Worm (Caenorhabditis elegans): Measurements from ENCODE around the gene mrps-18.C.

The mrps-18.C gene

ce11 chrII:6736066-6736465, at the start of gene mrps-18.C:
Gene mrps-18.C (plus strand): TSS chrII:6736203.
- TF ChIP-seq mef-2 (tag; optimal IDR thresholded peaks at IDR 0.05) (no peak), dsc-1 (tag; optimal IDR thresholded peaks at IDR 0.05) (no peak), hpl-2 (GFP tag; optimal IDR thresholded peaks at IDR 0.05) (no peak), nhr-90 (tag; optimal IDR thresholded peaks at IDR 0.05; ENCODE audit: poor library complexity) (no peak), sup-37 (GFP tag; optimal IDR thresholded peaks at IDR 0.05) (no peak), ama-1 (optimal IDR thresholded peaks at IDR 0.05) (no peak), fos-1 (tag; optimal IDR thresholded peaks at IDR 0.05) (no peak), ceh-82 (tag; optimal IDR thresholded peaks at IDR 0.05) (no peak), nhr-77 (tag; optimal IDR thresholded peaks at IDR 0.05) (no peak)

ce11 chrII:6689088-6689487, 46.9 kb upstream of the mrps-18.C start:
- TF ChIP-seq lsy-2 (tag; optimal IDR thresholded peaks at IDR 0.05) (peak in 1 of 2 experiments; percentile 4), nhr-47 (tag; optimal IDR thresholded peaks at IDR 0.05) (peak; percentile 60), unc-130 (tag; optimal IDR thresholded peaks at IDR 0.05) (no peak), xbp-1 (tag; optimal IDR thresholded peaks at IDR 0.05) (peak; percentile 15), fos-1 (tag; optimal IDR thresholded peaks at IDR 0.05) (no peak), fkh-10 (GFP tag; optimal IDR thresholded peaks at IDR 0.05) (peak; percentile 27), lin-14 (GFP tag; optimal IDR thresholded peaks at IDR 0.05) (peak; percentile 59), pag-3 (tag; optimal IDR thresholded peaks at IDR 0.05; ENCODE audit: borderline replicate concordance, insufficient read depth) (no peak), F16B12.6 (tag; optimal IDR thresholded peaks at IDR 0.05) (no peak), nhr-84 (tag; optimal IDR thresholded peaks at IDR 0.05) (no peak), efl-3 (GFP tag; optimal IDR thresholded peaks at IDR 0.05) (no peak), nhr-19 (GFP tag; conservative IDR thresholded peaks at IDR 0.05) (no peak), aha-1 (tag; optimal IDR thresholded peaks at IDR 0.05) (no peak), nhr-237 (tag; optimal IDR thresholded peaks at IDR 0.05) (no peak), nhr-11 (tag; optimal IDR thresholded peaks at IDR 0.05) (peak; percentile 10), efl-1 (optimal IDR thresholded peaks at IDR 0.05) (no peak), efl-1 (GFP tag; optimal IDR thresholded peaks at IDR 0.05 in 1 of 2) (peak in 1 of 2 experiments; percentile 19), nhr-77 (tag; optimal IDR thresholded peaks at IDR 0.05) (no peak), fkh-4 (tag; optimal IDR thresholded peaks at IDR 0.05; ENCODE audit: borderline replicate concordance) (peak; percentile 48), pax-3 (tag; optimal IDR thresholded peaks at IDR 0.05) (peak; percentile 52), ceh-90 (tag; optimal IDR thresholded peaks at IDR 0.05) (no peak), jun-1 (tag; optimal IDR thresholded peaks at IDR 0.05) (no peak), ceh-88 (GFP tag; IDR thresholded peaks at IDR 0.05) (no peak), fkh-8 (tag; optimal IDR thresholded peaks at IDR 0.05) (peak; percentile 93), snu-23 (GFP tag; optimal IDR thresholded peaks at IDR 0.05) (no peak), ztf-4 (tag; optimal IDR thresholded peaks at IDR 0.05) (no peak), sup-37 (GFP tag; optimal IDR thresholded peaks at IDR 0.05) (no peak), lin-39 (tag; optimal IDR thresholded peaks at IDR 0.05) (no peak), zip-4 (GFP tag; optimal IDR thresholded peaks at IDR 0.05) (no peak), unc-86 (tag; optimal IDR thresholded peaks at IDR 0.05) (peak; percentile 20), alr-1 (tag; optimal IDR thresholded peaks at IDR 0.05; ENCODE audit: borderline replicate concordance) (no peak), ama-1 (optimal IDR thresholded peaks at IDR 0.05) (no peak), tbx-2 (tag; optimal IDR thresholded peaks at IDR 0.05) (no peak), egl-27 (tag; optimal IDR thresholded peaks at IDR 0.05) (no peak), dsc-1 (tag; optimal IDR thresholded peaks at IDR 0.05) (peak; percentile 96), rnt-1 (tag; optimal IDR thresholded peaks at IDR 0.05) (no peak), mdl-1 (tag; optimal IDR thresholded peaks at IDR 0.05) (no peak), nhr-20 (tag; optimal IDR thresholded peaks at IDR 0.05) (peak; percentile 14), swsn-7 (tag; optimal IDR thresholded peaks at IDR 0.05) (peak; percentile 28), hlh-4 (tag; optimal IDR thresholded peaks at IDR 0.05) (no peak), lin-35 (GFP tag; optimal IDR thresholded peaks at IDR 0.05) (no peak), nhr-12 (tag; optimal IDR thresholded peaks at IDR 0.05) (no peak), ztf-11 (tag; optimal IDR thresholded peaks at IDR 0.05) (no peak), ceh-8 (GFP tag; optimal IDR thresholded peaks at IDR 0.05) (peak; percentile 26), ces-1 (GFP tag; optimal IDR thresholded peaks at IDR 0.05) (no peak), lir-3 (tag; optimal IDR thresholded peaks at IDR 0.05; ENCODE audit: poor library complexity) (no peak), aly-2 (tag; optimal IDR thresholded peaks at IDR 0.05) (no peak)
